Worm (Caenorhabditis elegans): ENCODE measurements around the gene gst-38.

Gene gst-38

ce11 chrV:15884698-15885097 is 31.2 kb downstream of the gst-38 start, which contains the start of gene oac-42:
Gene oac-42 (minus strand): TSS chrV:15884798.
- TF ChIP-seq sea-2 (GFP tag; optimal IDR thresholded peaks at IDR 0.05) (no peak), egl-5 (tag; optimal IDR thresholded peaks at IDR 0.05) (no peak), fkh-2 (tag; optimal IDR thresholded peaks at IDR 0.05) (no peak), nfya-1 (tag; optimal IDR thresholded peaks at IDR 0.05; ENCODE audit: insufficient read depth) (no peak), skn-1 (tag; optimal IDR thresholded peaks at IDR 0.05) (no peak), nhr-11 (tag; optimal IDR thresholded peaks at IDR 0.05) (no peak)

ce11 chrV:15880705-15881104 is 35.2 kb downstream of the gst-38 start:
- no peak for TF ChIP-seq eor-1 (tag; optimal IDR thresholded peaks at IDR 0.05)
- no peak for TF ChIP-seq nhr-23 (tag; optimal IDR thresholded peaks at IDR 0.05)
- peak; percentile 76 for TF ChIP-seq elt-2 (tag; optimal IDR thresholded peaks at IDR 0.05)
- peak; percentile 69 for TF ChIP-seq jun-1 (tag; optimal IDR thresholded peaks at IDR 0.05)
- TF ChIP-seq egl-5 (tag; optimal IDR thresholded peaks at IDR 0.05), result no peak
- TF ChIP-seq ceh-9 (tag; optimal IDR thresholded peaks at IDR 0.05), result no peak
- no peak for TF ChIP-seq fkh-2 (tag; optimal IDR thresholded peaks at IDR 0.05)
- TF ChIP-seq ztf-11 (tag; optimal IDR thresholded peaks at IDR 0.05), result no peak
- no peak for TF ChIP-seq ceh-16 (tag; optimal IDR thresholded peaks at IDR 0.05)
- TF ChIP-seq nfya-1 (tag; optimal IDR thresholded peaks at IDR 0.05; ENCODE audit: insufficient read depth), result peak; percentile 18
- TF ChIP-seq aly-2 (tag; optimal IDR thresholded peaks at IDR 0.05), result no peak
- no peak for TF ChIP-seq nhr-43 (tag; optimal IDR thresholded peaks at IDR 0.05; ENCODE audit: poor library complexity, severe bottlenecking)
- TF ChIP-seq mml-1 (tag; optimal IDR thresholded peaks at IDR 0.05), result no peak
- TF ChIP-seq daf-12 (tag; optimal IDR thresholded peaks at IDR 0.05), result no peak
- no peak for TF ChIP-seq nhr-12 (tag; optimal IDR thresholded peaks at IDR 0.05)
- no peak for TF ChIP-seq nhr-11 (tag; optimal IDR thresholded peaks at IDR 0.05)
- no peak for TF ChIP-seq unc-39 (tag; optimal IDR thresholded peaks at IDR 0.05)
- TF ChIP-seq ztf-4 (tag; optimal IDR thresholded peaks at IDR 0.05), result no peak
- no peak for TF ChIP-seq ZK546.5 (tag; optimal IDR thresholded peaks at IDR 0.05)
- no peak for TF ChIP-seq fos-1 (tag; optimal IDR thresholded peaks at IDR 0.05)
- TF ChIP-seq lin-15B (tag; optimal IDR thresholded peaks at IDR 0.05), result peak; percentile 15
- TF ChIP-seq lsy-12 (tag; optimal IDR thresholded peaks at IDR 0.05), result no peak
- peak; percentile 68 for TF ChIP-seq ceh-28 (tag; optimal IDR thresholded peaks at IDR 0.05)
- TF ChIP-seq pha-4 (tag; optimal IDR thresholded peaks at IDR 0.05), result peak; percentile 84
- peak; percentile 62 for TF ChIP-seq pqm-1 (tag; optimal IDR thresholded peaks at IDR 0.05)
- no peak for TF ChIP-seq mdl-1 (tag; optimal IDR thresholded peaks at IDR 0.05)
- no peak for TF ChIP-seq nhr-237 (tag; optimal IDR thresholded peaks at IDR 0.05)
- no peak for TF ChIP-seq ama-1 (optimal IDR thresholded peaks at IDR 0.05)
- TF ChIP-seq elt-1 (tag; optimal IDR thresholded peaks at IDR 0.05), result no peak
- TF ChIP-seq fkh-10 (GFP tag; optimal IDR thresholded peaks at IDR 0.05), result no peak
- TF ChIP-seq lin-39 (tag; optimal IDR thresholded peaks at IDR 0.05), result no peak
- no peak for TF ChIP-seq snpc-4 (tag; optimal IDR thresholded peaks at IDR 0.05)
- no peak for TF ChIP-seq unc-62 (GFP tag; optimal IDR thresholded peaks at IDR 0.05)
- TF ChIP-seq nhr-28 (tag; optimal IDR thresholded peaks at IDR 0.05), result no peak
- no peak for TF ChIP-seq nhr-76 (tag; optimal IDR thresholded peaks at IDR 0.05)
- TF ChIP-seq tbx-2 (tag; optimal IDR thresholded peaks at IDR 0.05), result no peak
- TF ChIP-seq skn-1 (tag; optimal IDR thresholded peaks at IDR 0.05), result peak; percentile 97
- TF ChIP-seq sea-2 (GFP tag; optimal IDR thresholded peaks at IDR 0.05), result no peak
- peak in 1 of 3 experiments; percentile 8 for TF ChIP-seq elt-3 (tag; optimal IDR thresholded peaks at IDR 0.05)
- no peak for TF ChIP-seq zag-1 (tag; optimal IDR thresholded peaks at IDR 0.05)
- no peak for TF ChIP-seq ceh-82 (tag; optimal IDR thresholded peaks at IDR 0.05)
- TF ChIP-seq egl-27 (tag; optimal IDR thresholded peaks at IDR 0.05), result peak; percentile 63
- no peak for TF ChIP-seq nhr-77 (tag; optimal IDR thresholded peaks at IDR 0.05)
- TF ChIP-seq R02D3.7 (tag; optimal IDR thresholded peaks at IDR 0.05), result no peak
- TF ChIP-seq nhr-25 (tag; optimal IDR thresholded peaks at IDR 0.05), result peak; percentile 36
- TF ChIP-seq hmg-11 (tag; optimal IDR thresholded peaks at IDR 0.05), result peak; percentile 34
- TF ChIP-seq nhr-67 (tag; optimal IDR thresholded peaks at IDR 0.05), result no peak

All from whole organism, L3 larva.